Worm (Caenorhabditis elegans) whole organism, L3 larva: ENCODE measurements around the gene C25G4.17.

Source experiments
- aly-2 ChIP-seq: fragments of 150-350 bp; optimal IDR thresholded peaks from 2 replicates; lab custom pipeline; 2014; ENCODE audit warnings: missing biosample characterization, missing genetic modification characterization
- ceh-16 ChIP-seq: sonication (generic microtip); optimal IDR thresholded peaks from 2 replicates; lab custom pipeline; 2017; ENCODE audit warnings: missing biosample characterization, missing genetic modification characterization
- ceh-9 ChIP-seq: sonication (generic microtip); optimal IDR thresholded peaks from 2 replicates; lab custom pipeline; 2018; ENCODE audit warnings: missing biosample characterization, missing genetic modification characterization
- elt-1 ChIP-seq: fragments of 150-350 bp; optimal IDR thresholded peaks from 2 replicates; lab custom pipeline; 2014; ENCODE audit warnings: missing biosample characterization, missing genetic modification characterization
- lin-15B ChIP-seq: fragments of 150-350 bp; optimal IDR thresholded peaks from 2 replicates; lab custom pipeline; 2014; ENCODE audit warnings: missing biosample characterization, missing genetic modification characterization
- lin-39 ChIP-seq: fragments of 150-350 bp; optimal IDR thresholded peaks from 2 replicates; lab custom pipeline; 2018; ENCODE audit warnings: missing biosample characterization, missing genetic modification reagents, missing genetic modification characterization
- nhr-237 ChIP-seq: fragments of 150-350 bp; optimal IDR thresholded peaks from 2 replicates; lab custom pipeline; 2014; ENCODE audit warnings: missing biosample characterization, missing genetic modification characterization
- pha-4 ChIP-seq: fragments of 150-350 bp; optimal IDR thresholded peaks from 2 replicates; lab custom pipeline; 2014; ENCODE audit warnings: missing biosample characterization, missing genetic modification reagents, missing genetic modification characterization
- pqm-1 ChIP-seq: fragments of 150-350 bp; optimal IDR thresholded peaks from 2 replicates; lab custom pipeline; 2017; ENCODE audit warnings: missing biosample characterization, missing genetic modification characterization, inconsistent platforms
- snpc-4 ChIP-seq: fragments of 150-350 bp; optimal IDR thresholded peaks from 2 replicates; lab custom pipeline; 2014; ENCODE audit warnings: missing biosample characterization, missing genetic modification characterization
- tbx-2 ChIP-seq: sonication (generic microtip); optimal IDR thresholded peaks from 2 replicates; lab custom pipeline; 2016; ENCODE audit warnings: mild to moderate bottlenecking, missing genetic modification characterization, missing compliant biosample characterization
- unc-39 ChIP-seq: sonication (generic microtip); optimal IDR thresholded peaks from 4 replicates; lab custom pipeline; 2017; ENCODE audit warnings: missing biosample characterization, missing genetic modification characterization
- ztf-11 ChIP-seq: fragments of 150-350 bp; optimal IDR thresholded peaks from 2 replicates; lab custom pipeline; 2014; ENCODE audit warnings: missing biosample characterization, missing genetic modification characterization

DNA sequence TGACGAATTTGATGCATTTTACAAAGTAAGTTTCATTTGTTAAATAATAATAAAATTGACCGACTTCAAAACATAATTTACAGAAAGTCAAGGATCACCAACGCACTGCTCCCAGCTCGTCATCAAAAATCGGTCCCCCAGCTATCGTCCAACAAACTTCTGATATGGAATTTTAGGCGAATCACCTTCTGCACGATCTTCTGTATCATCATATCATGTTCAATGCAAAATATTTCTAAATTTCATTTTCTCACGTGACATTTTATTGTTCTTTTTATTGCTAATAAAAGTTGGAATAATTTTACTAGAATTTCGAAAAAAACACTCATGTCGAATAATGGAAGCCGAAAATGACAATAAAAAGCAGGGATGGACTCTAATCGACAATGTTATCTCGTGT, 31.6 kb upstream of the C25G4.17 start, which contains the start of gene acl-13:
- TF ChIP-seq ceh-16: no peak
- TF ChIP-seq ztf-11 (tag; lab: Kevin White, UChicago): no peak
- TF ChIP-seq pha-4 (tag; lab: Kevin White, UChicago): no peak
- no peak for TF ChIP-seq snpc-4 (tag; lab: Kevin White, UChicago)
- TF ChIP-seq elt-1 (tag; lab: Kevin White, UChicago): no peak
- no peak for TF ChIP-seq tbx-2 (tag; lab: Kevin White, UChicago)
- TF ChIP-seq lin-15B (tag; lab: Kevin White, UChicago): no peak
- TF ChIP-seq aly-2 (tag; lab: Kevin White, UChicago): no peak
- TF ChIP-seq pqm-1 (tag; lab: Kevin White, UChicago): no peak
- no peak for TF ChIP-seq unc-39 (tag; lab: Kevin White, UChicago)
- no peak for TF ChIP-seq lin-39 (tag; lab: Kevin White, UChicago)
- no peak for TF ChIP-seq ceh-9 (tag; lab: Kevin White, UChicago)
- TF ChIP-seq nhr-237 (tag; lab: Kevin White, UChicago): no peak
